Worm (Caenorhabditis elegans) whole organism, mixed stage, embryonic: ENCODE results near the gene clec-137.

Experiments used
- bed-3 ChIP-seq: fragments of 200-800 bp; sonication (Bioruptor generic); optimal IDR thresholded peaks from 3 replicates; lab custom pipeline; 2018; ENCODE audit warnings: mild to moderate bottlenecking, missing genetic modification characterization, moderate library complexity, missing compliant biosample characterization
- cnd-1 ChIP-seq: fragments of 200-800 bp; sonication (Bioruptor generic); optimal IDR thresholded peaks from 2 replicates; lab custom pipeline; 2018; ENCODE audit warnings: mild to moderate bottlenecking, missing genetic modification characterization, missing compliant biosample characterization
- lin-13 ChIP-seq: fragments of 150-350 bp; optimal IDR thresholded peaks from 2 replicates; lab custom pipeline; 2014; ENCODE audit warnings: missing biosample characterization, missing genetic modification characterization
- lsy-2 ChIP-seq: fragments of 150-350 bp; optimal IDR thresholded peaks from 2 replicates; lab custom pipeline; 2014; ENCODE audit warnings: missing biosample characterization, missing genetic modification characterization
- mab-5 ChIP-seq: fragments of 150-350 bp; optimal IDR thresholded peaks from 2 replicates; lab custom pipeline; 2014; ENCODE audit warnings: missing biosample characterization, missing genetic modification characterization
- mep-1 ChIP-seq: fragments of 150-350 bp; optimal IDR thresholded peaks from 2 replicates; lab custom pipeline; 2017; ENCODE audit warnings: missing biosample characterization, missing genetic modification reagents, missing genetic modification characterization, inconsistent platforms

DNA sequence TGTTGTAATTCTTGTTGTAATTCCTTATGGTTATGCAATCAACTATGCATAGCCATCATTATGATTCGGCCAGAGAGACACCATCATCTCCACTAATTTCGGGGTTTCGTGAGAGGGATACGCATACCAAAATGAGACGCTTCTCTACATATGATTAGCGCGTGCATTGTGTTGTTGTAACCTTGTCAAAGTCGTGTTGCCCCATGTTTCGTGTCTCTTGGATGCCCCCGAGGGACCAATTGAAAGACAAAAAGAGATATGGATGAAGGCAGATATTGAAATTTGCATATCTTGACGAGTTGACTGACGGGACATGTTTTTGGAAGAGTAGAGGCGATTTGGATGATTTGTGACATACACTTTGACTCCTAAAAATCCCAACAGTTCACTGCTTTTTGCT is 38.5 kb downstream of the clec-137 start:
- TF ChIP-seq cnd-1 = no peak
- TF ChIP-seq mep-1 (tag; lab: Kevin White, UChicago) = no peak
- no peak for TF ChIP-seq bed-3 (GFP tag; lab: Kevin White, UChicago)
- no peak for TF ChIP-seq lin-13
- no peak for TF ChIP-seq lsy-2 (tag; lab: Kevin White, UChicago)
- no peak for TF ChIP-seq mab-5 (tag; lab: Kevin White, UChicago)
